Fruit fly (Drosophila melanogaster): ENCODE measurements around the gene CG43736.

CG43736 gene

dm6 chrX:6859756-6860412 lies 3.8 kb upstream of the CG43736 start (continued):
- TF ChIP-seq pho (GFP tag; optimal IDR thresholded peaks at IDR 0.05) = no peak
- TF ChIP-seq Doc3 (GFP tag; IDR thresholded peaks at IDR 0.05; ENCODE audit: partially characterized antibody) = no peak
- TF ChIP-seq CG6683 (GFP tag; optimal IDR thresholded peaks at IDR 0.05) = peak; percentile 68
- peak; percentile 85 for TF ChIP-seq ftz-f1 (GFP tag; optimal IDR thresholded peaks at IDR 0.05)
- TF ChIP-seq CG32767 (GFP tag; IDR thresholded peaks at IDR 0.05) = no peak
- no peak for TF ChIP-seq stwl (tag; optimal IDR thresholded peaks at IDR 0.05)
- TF ChIP-seq CG7839 (tag; optimal IDR thresholded peaks at IDR 0.05) = peak; percentile 60
- TF ChIP-seq CG10209 (GFP tag; optimal IDR thresholded peaks at IDR 0.05) = peak; percentile 85
- peak; percentile 82 for TF ChIP-seq CG18476 (GFP tag; optimal IDR thresholded peaks at IDR 0.05)
- TF ChIP-seq CG12744 (GFP tag; optimal IDR thresholded peaks at IDR 0.05) = peak; percentile 67
- no peak for TF ChIP-seq sc (optimal IDR thresholded peaks at IDR 0.05)
- peak; percentile 74 for TF ChIP-seq sc (GFP tag; optimal IDR thresholded peaks at IDR 0.05)
- TF ChIP-seq yki (optimal IDR thresholded peaks at IDR 0.05) = no peak
- 0 out of 2 replicates have a peak, but pooled peaks have one; percentile 35 for TF ChIP-seq bowl (GFP tag; IDR thresholded peaks at IDR 0.05)
- TF ChIP-seq CG13424 (tag; optimal IDR thresholded peaks at IDR 0.05) = peak; percentile 42
- TF ChIP-seq dati (GFP tag; IDR thresholded peaks at IDR 0.05) = peak; percentile 19; the same call in 1 of the 2 replicates
- TF ChIP-seq H2.0 (GFP tag; IDR thresholded peaks at IDR 0.05) = peak; percentile 10; the same call in 1 of the 2 replicates

- no peak for TF ChIP-seq nerfin-1 (tag; optimal IDR thresholded peaks at IDR 0.05)
- TF ChIP-seq CG7839 (tag; optimal IDR thresholded peaks at IDR 0.05) = peak; percentile 20
- 0 out of 2 replicates have a peak, but pooled peaks have one; percentile 28 for TF ChIP-seq al (GFP tag; IDR thresholded peaks at IDR 0.05)
- 0 out of 2 replicates have a peak, but pooled peaks have one; percentile 10 for TF ChIP-seq rib (GFP tag; IDR thresholded peaks at IDR 0.05)
- TF ChIP-seq psq (GFP tag; optimal IDR thresholded peaks at IDR 0.05) = peak; percentile 13
- no peak for TF ChIP-seq CG10321 (GFP tag; IDR thresholded peaks at IDR 0.05)
- peak; percentile 36; the same call in 1 of the 2 replicates for TF ChIP-seq Xrp1 (GFP tag; IDR thresholded peaks at IDR 0.05)
- TF ChIP-seq Meics (GFP tag; optimal IDR thresholded peaks at IDR 0.05) = peak; percentile 39
- TF ChIP-seq Dek (tag; optimal IDR thresholded peaks at IDR 0.05) = no peak
- TF ChIP-seq dmrt11E (tag; optimal IDR thresholded peaks at IDR 0.05) = peak; percentile 37
- peak; percentile 37 for TF ChIP-seq dmrt99B (tag; optimal IDR thresholded peaks at IDR 0.05)
- no peak for TF ChIP-seq mld (GFP tag; IDR thresholded peaks at IDR 0.05; ENCODE audit: partially characterized antibody)
- peak in 1 of 2 experiments; percentile 59 for TF ChIP-seq bsh (GFP tag; optimal IDR thresholded peaks at IDR 0.05)
- TF ChIP-seq eve (GFP tag; optimal IDR thresholded peaks at IDR 0.05) = peak in 1 of 2 experiments; percentile 70
- TF ChIP-seq zfh1 (GFP tag; IDR thresholded peaks at IDR 0.05) = peak; percentile 43; the same call in 1 of the 3 replicates
- peak; percentile 46; the same call in 1 of the 2 replicates for TF ChIP-seq ara (GFP tag; IDR thresholded peaks at IDR 0.05)
- peak; percentile 30 for TF ChIP-seq Ssrp (tag; optimal IDR thresholded peaks at IDR 0.05)
- no peak for TF ChIP-seq CG8478 (optimal IDR thresholded peaks at IDR 0.05)
- TF ChIP-seq CG14710 (tag; optimal IDR thresholded peaks at IDR 0.05) = peak; percentile 18
- no peak for TF ChIP-seq CG7963 (GFP tag; IDR thresholded peaks at IDR 0.05; ENCODE audit: partially characterized antibody)
- no peak for TF ChIP-seq tin (GFP tag; optimal IDR thresholded peaks at IDR 0.05)
- TF ChIP-seq Sox100B (GFP tag; optimal IDR thresholded peaks at IDR 0.05) = peak; percentile 1
- TF ChIP-seq CG10209 (GFP tag; optimal IDR thresholded peaks at IDR 0.05) = peak; percentile 1
- TF ChIP-seq CG18619 (GFP tag; optimal IDR thresholded peaks at IDR 0.05) = no peak
- TF ChIP-seq CG3281 (GFP tag; optimal IDR thresholded peaks at IDR 0.05) = peak; percentile 46
- TF ChIP-seq tap (tag; optimal IDR thresholded peaks at IDR 0.05) = peak; percentile 23
- 0 out of 2 replicates have a peak, but pooled peaks have one; percentile 38 for TF ChIP-seq stc (GFP tag; IDR thresholded peaks at IDR 0.05)
- TF ChIP-seq Chrac-16 (GFP tag; optimal IDR thresholded peaks at IDR 0.05) = no peak
- TF ChIP-seq CG33213 (GFP tag; optimal IDR thresholded peaks at IDR 0.05) = no peak
- 0 out of 3 replicates have a peak, but pooled peaks have one; percentile 20 for TF ChIP-seq ase (GFP tag; IDR thresholded peaks at IDR 0.05)
- TF ChIP-seq CG13296 (GFP tag; optimal IDR thresholded peaks at IDR 0.05) = no peak
- peak; percentile 26; the same call in 1 of the 2 replicates for TF ChIP-seq CG6689 (GFP tag; IDR thresholded peaks at IDR 0.05)
- peak; percentile 23 for TF ChIP-seq CG15514 (GFP tag; optimal IDR thresholded peaks at IDR 0.05)
Measured at dm6 chrX:6860413-6861089, 3.1 kb upstream of the CG43736 start.

Measured in whole organism, embryonic.